Worm (Caenorhabditis elegans): ENCODE results near the gene srx-104.

DNA sequence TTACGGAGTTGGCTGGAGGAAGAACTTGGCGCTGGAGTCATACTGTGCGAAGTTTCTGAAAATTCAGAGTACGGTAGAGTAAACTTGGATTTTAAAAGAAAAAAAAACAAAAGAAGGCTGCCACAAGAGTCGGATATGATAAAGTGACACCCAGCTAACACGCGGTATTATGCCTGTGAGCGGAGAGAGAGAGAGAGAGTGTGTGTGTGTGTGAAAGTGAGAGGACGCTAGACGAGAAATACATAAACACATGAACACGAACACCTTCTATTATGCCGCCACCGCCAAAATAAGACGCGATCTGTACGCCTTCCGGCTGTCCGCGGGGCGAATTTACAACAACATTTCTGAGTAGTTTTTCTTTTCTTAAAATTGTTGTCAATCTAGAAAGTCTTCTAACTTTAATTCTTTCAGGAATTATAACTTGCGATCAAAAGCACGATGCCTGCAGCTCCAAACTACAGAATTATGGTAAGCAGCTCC is 37.4 kb upstream of the srx-104 start, which contains the start of gene F12E12.6:
- no peak for TF ChIP-seq snpc-1.1 (tag; optimal IDR thresholded peaks at IDR 0.05; ENCODE audit: insufficient read depth)
- TF ChIP-seq F57A8.1 (GFP tag; optimal IDR thresholded peaks at IDR 0.05): no peak

Measured in whole organism, young adult.